Worm (Caenorhabditis elegans): ENCODE results near the gene sulp-5.

DNA sequence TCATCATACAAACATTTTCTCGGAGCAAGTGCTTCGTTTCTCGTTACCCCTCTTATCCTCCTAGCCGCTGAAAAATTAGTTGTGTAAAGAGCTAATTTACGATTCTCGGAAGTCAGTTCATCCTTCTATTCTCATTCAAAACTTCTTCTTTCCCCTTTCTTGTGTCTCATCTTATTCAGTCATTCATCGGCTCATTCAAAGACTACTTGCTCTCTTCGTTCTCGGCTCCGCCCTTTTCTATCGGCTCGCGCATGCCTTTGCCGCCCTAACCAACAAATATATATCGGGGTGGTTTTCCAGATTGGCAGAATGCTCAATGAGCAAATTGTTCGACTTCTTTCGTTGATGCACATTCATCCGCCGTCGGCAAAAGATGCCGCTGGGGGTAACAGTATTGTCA, 19.5 kb upstream of the sulp-5 start, which contains the start of gene R13H4.5:
- TF ChIP-seq ttx-3 (tag; optimal IDR thresholded peaks at IDR 0.05) (no peak), pha-2 (tag; optimal IDR thresholded peaks at IDR 0.05) (no peak), fkh-10 (GFP tag; optimal IDR thresholded peaks at IDR 0.05) (no peak), ceh-34 (tag; optimal IDR thresholded peaks at IDR 0.05) (no peak), pax-1 (tag; optimal IDR thresholded peaks at IDR 0.05) (no peak), elt-2 (tag; optimal IDR thresholded peaks at IDR 0.05) (no peak), rnt-1 (tag; optimal IDR thresholded peaks at IDR 0.05) (no peak), fkh-6 (tag; optimal IDR thresholded peaks at IDR 0.05) (no peak), pha-4 (tag; optimal IDR thresholded peaks at IDR 0.05) (no peak), ref-2 (tag; optimal IDR thresholded peaks at IDR 0.05) (no peak)

All from whole organism, late embryonic.